Fruit fly (Drosophila melanogaster): ENCODE data around the gene salm.

salm gene

DNA sequence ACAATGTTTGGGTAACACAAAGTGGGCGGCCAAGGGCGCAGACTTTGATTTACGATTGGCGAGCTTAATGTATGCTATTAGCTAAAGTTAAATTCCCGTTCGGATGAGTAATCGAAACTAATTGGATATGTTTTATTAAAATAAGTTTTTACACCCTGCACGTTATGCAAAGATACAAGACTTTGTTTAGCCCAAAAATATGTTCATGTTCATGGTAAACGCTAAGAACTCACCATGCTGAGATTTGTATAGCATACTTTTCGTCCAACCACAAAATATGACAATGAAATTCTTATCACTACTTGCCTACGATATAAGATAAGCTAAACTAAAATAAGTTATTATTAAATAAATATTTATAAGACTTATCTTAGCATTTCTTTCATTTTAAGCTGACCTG is 29.5 kb upstream of the salm start (continued):
- TF ChIP-seq svp (GFP tag) = no peak

DNA sequence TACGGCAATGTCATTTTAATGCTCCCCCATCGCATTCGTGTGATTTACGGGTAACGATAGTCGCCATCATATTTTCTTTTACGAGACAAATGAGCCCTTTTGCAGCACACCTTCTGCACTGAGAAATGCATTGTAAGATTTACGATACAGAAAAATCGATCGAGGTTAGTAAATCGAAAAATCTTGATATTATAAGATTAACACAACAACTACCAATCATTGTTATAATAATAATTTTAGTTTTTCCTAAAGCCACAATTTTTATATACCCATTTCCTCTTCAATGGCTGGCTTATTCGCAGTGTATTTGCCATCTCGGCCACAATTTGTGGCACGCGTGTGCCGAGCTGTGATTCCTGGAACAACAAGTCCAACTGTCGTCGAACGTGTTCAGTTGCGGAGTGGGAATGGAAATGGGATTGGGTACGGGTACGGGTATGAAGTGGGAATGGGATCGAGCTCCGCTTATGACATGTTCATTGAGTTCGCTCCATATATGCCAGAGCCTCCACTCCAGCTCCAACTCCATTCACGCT is 26.6 kb upstream of the salm start:
- TF ChIP-seq dsx (GFP tag; optimal IDR thresholded peaks at IDR 0.05; ENCODE audit: poor library complexity, severe bottlenecking) = no peak
- TF ChIP-seq vri (GFP tag; optimal IDR thresholded peaks at IDR 0.05) = no peak
- TF ChIP-seq Hr4 (GFP tag; optimal IDR thresholded peaks at IDR 0.05) = peak; percentile 20
- no peak for TF ChIP-seq fd85E (GFP tag; optimal IDR thresholded peaks at IDR 0.05)
- peak; percentile 37 for TF ChIP-seq svp (GFP tag)
- peak; percentile 38 for TF ChIP-seq Eip78C (GFP tag)

DNA sequence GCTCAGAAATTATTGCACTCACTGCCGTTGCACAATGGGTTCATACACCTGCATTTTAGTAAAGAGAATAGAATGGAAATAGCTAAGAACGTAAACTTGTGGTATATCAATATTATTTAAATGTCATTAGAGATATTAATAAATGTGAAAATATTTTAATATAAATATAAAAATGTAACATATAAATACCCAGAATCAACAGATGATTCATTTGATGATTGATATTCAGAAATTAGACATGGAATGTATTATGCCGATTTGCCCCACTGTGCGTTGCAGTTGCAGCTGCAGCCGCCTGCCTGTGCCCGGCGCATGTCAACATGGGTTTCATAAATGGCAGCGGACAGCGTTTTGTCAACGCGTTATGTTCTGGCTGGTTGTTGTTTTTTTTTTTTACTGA is 24.6 kb upstream of the salm start:
- peak; percentile 32 for TF ChIP-seq OdsH (GFP tag; optimal IDR thresholded peaks at IDR 0.05)
- no peak for TF ChIP-seq Hr39 (GFP tag; optimal IDR thresholded peaks at IDR 0.05)
- no peak for TF ChIP-seq CG16779 (tag; optimal IDR thresholded peaks at IDR 0.05)
- no peak for TF ChIP-seq net (GFP tag; optimal IDR thresholded peaks at IDR 0.05)
- TF ChIP-seq dsx (GFP tag; optimal IDR thresholded peaks at IDR 0.05; ENCODE audit: poor library complexity, severe bottlenecking) = no peak
- peak; percentile 2 for TF ChIP-seq CG7368 (GFP tag; optimal IDR thresholded peaks at IDR 0.05)
- no peak for TF ChIP-seq Blimp-1 (GFP tag; optimal IDR thresholded peaks at IDR 0.05)
- TF ChIP-seq CG3919 (GFP tag; optimal IDR thresholded peaks at IDR 0.05) = peak; percentile 24
- TF ChIP-seq CG9139 (GFP tag; optimal IDR thresholded peaks at IDR 0.05) = no peak
- no peak for TF ChIP-seq Sox15 (GFP tag; optimal IDR thresholded peaks at IDR 0.05)
- TF ChIP-seq Lpt (GFP tag; optimal IDR thresholded peaks at IDR 0.05) = peak; percentile 3
- TF ChIP-seq CG10631 (GFP tag; optimal IDR thresholded peaks at IDR 0.05) = peak; percentile 9
- peak in 1 of 2 experiments; percentile 4 for TF ChIP-seq salr (GFP tag; optimal IDR thresholded peaks at IDR 0.05)
- TF ChIP-seq CG6163 (GFP tag; IDR thresholded peaks at IDR 0.05) = 0 out of 3 replicates have a peak, but pooled peaks have one; percentile 32
- TF ChIP-seq CG1621 (tag; optimal IDR thresholded peaks at IDR 0.05) = no peak
- no peak for TF ChIP-seq svp (GFP tag)
- TF ChIP-seq CG34406 (GFP tag; optimal IDR thresholded peaks at IDR 0.05) = no peak
- no peak for TF ChIP-seq Ets21C (GFP tag; optimal IDR thresholded peaks at IDR 0.05)
- TF ChIP-seq lz (GFP tag; optimal IDR thresholded peaks at IDR 0.05) = no peak
- no peak for TF ChIP-seq eg (GFP tag; IDR thresholded peaks at IDR 0.05)
- TF ChIP-seq CG11294 (GFP tag; IDR thresholded peaks at IDR 0.05) = no peak
- no peak for TF ChIP-seq CG8319 (GFP tag; optimal IDR thresholded peaks at IDR 0.05)
- no peak for TF ChIP-seq CG15336 (GFP tag; IDR thresholded peaks at IDR 0.05)
- no peak for TF ChIP-seq Gug (GFP tag; IDR thresholded peaks at IDR 0.05)
- peak; percentile 21 for TF ChIP-seq esn (GFP tag; optimal IDR thresholded peaks at IDR 0.05)
- peak; percentile 20 for TF ChIP-seq acj6 (GFP tag; optimal IDR thresholded peaks at IDR 0.05)
- no peak for TF ChIP-seq CG31627 (GFP tag; optimal IDR thresholded peaks at IDR 0.05)
- TF ChIP-seq pdm3 (GFP tag; optimal IDR thresholded peaks at IDR 0.05) = no peak
- TF ChIP-seq Eip78C (GFP tag) = peak; percentile 59
- no peak for TF ChIP-seq fd85E (GFP tag; optimal IDR thresholded peaks at IDR 0.05)
- TF ChIP-seq fkh (GFP tag; optimal IDR thresholded peaks at IDR 0.05) = no peak
- TF ChIP-seq Smox (GFP tag; optimal IDR thresholded peaks at IDR 0.05) = no peak
- TF ChIP-seq CG8119 (GFP tag; IDR thresholded peaks at IDR 0.05) = 0 out of 3 replicates have a peak, but pooled peaks have one; percentile 44
- TF ChIP-seq cyc (GFP tag; optimal IDR thresholded peaks at IDR 0.05) = no peak
- no peak for TF ChIP-seq CG6792 (GFP tag; optimal IDR thresholded peaks at IDR 0.05)
- TF ChIP-seq Sox102F (GFP tag; optimal IDR thresholded peaks at IDR 0.05) = peak; percentile 3
- TF ChIP-seq CG6808 (GFP tag; optimal IDR thresholded peaks at IDR 0.05) = no peak
- TF ChIP-seq vri (GFP tag; optimal IDR thresholded peaks at IDR 0.05) = no peak
- no peak for TF ChIP-seq topi (GFP tag; optimal IDR thresholded peaks at IDR 0.05)
- TF ChIP-seq CG11762 (GFP tag; optimal IDR thresholded peaks at IDR 0.05; ENCODE audit: insufficient read depth) = peak; percentile 4
- TF ChIP-seq Ets96B (tag; optimal IDR thresholded peaks at IDR 0.05) = no peak
- no peak for TF ChIP-seq CG6854 (GFP tag; optimal IDR thresholded peaks at IDR 0.05)
- no peak for TF ChIP-seq spab (GFP tag; optimal IDR thresholded peaks at IDR 0.05)
- no peak for TF ChIP-seq dac (GFP tag; optimal IDR thresholded peaks at IDR 0.05)
- TF ChIP-seq Hr38 (GFP tag; optimal IDR thresholded peaks at IDR 0.05) = no peak
- no peak for TF ChIP-seq CG4318 (GFP tag; optimal IDR thresholded peaks at IDR 0.05)
- peak; percentile 8 for TF ChIP-seq Met (GFP tag; optimal IDR thresholded peaks at IDR 0.05)
